Fruit fly (Drosophila melanogaster) whole organism, embryonic: ENCODE measurements around the gene CG1622.

Experiments used
- Atf3 ChIP-seq: fragments of 200-800 bp; sonication (Bioruptor generic); optimal IDR thresholded peaks from 3 replicates; lab custom pipeline; 2016; ENCODE audit warnings: missing biosample characterization, missing genetic modification characterization
- Bdp1 ChIP-seq: fragments of 200-800 bp; sonication (Bioruptor generic); optimal IDR thresholded peaks from 3 replicates; lab custom pipeline; 2016; ENCODE audit warnings: missing biosample characterization, missing genetic modification characterization
- CG10267 ChIP-seq: fragments of 200-800 bp; sonication (Bioruptor generic); optimal IDR thresholded peaks from 2 replicates; lab custom pipeline; 2018; ENCODE audit warnings: missing biosample characterization, mild to moderate bottlenecking, missing genetic modification characterization, moderate library complexity
- CG10431 ChIP-seq: fragments of 200-800 bp; sonication (Bioruptor generic); optimal IDR thresholded peaks from 3 replicates; lab custom pipeline; 2018; ENCODE audit warnings: missing biosample characterization, mild to moderate bottlenecking, missing genetic modification characterization
- CG11504 ChIP-seq: fragments of 200-800 bp; sonication (Bioruptor generic); optimal IDR thresholded peaks from 3 replicates; lab custom pipeline; 2019; ENCODE audit warnings: missing biosample characterization, mild to moderate bottlenecking, missing genetic modification characterization, moderate library complexity
- CG12942 ChIP-seq: fragments of 200-800 bp; sonication (Bioruptor generic); optimal IDR thresholded peaks from 3 replicates; lab custom pipeline; 2016; ENCODE audit warnings: missing biosample characterization, missing genetic modification characterization
- CG14050 ChIP-seq: fragments of 200-800 bp; sonication (Bioruptor generic); IDR thresholded peaks from 3 replicates; pipeline ENCODE4 v1.3.6; 2022; ENCODE audit warnings: missing biosample characterization, missing genetic modification characterization
- CG1529 ChIP-seq: fragments of 200-800 bp; sonication (Bioruptor generic); optimal IDR thresholded peaks from 3 replicates; lab custom pipeline; 2018; ENCODE audit warnings: missing biosample characterization, missing genetic modification characterization
- CG2199 ChIP-seq: fragments of 200-800 bp; sonication (Bioruptor generic); IDR thresholded peaks from 3 replicates; pipeline ENCODE4 v1.3.6; 2022; ENCODE audit warnings: missing biosample characterization, missing genetic modification characterization
- CG3163 ChIP-seq: fragments of 200-800 bp; sonication (Bioruptor generic); optimal IDR thresholded peaks from 3 replicates; lab custom pipeline; 2016; ENCODE audit warnings: missing biosample characterization, missing genetic modification characterization
- CG4404 ChIP-seq: fragments of 200-800 bp; sonication (Bioruptor generic); IDR thresholded peaks from 2 replicates; pipeline ENCODE4 v1.3.6; 2022; ENCODE audit warnings: missing biosample characterization, missing genetic modification characterization
- CG5245 ChIP-seq: fragments of 200-800 bp; sonication (Bioruptor generic); optimal IDR thresholded peaks from 3 replicates; lab custom pipeline; 2016; ENCODE audit warnings: missing biosample characterization, missing genetic modification characterization
- CG6765 ChIP-seq: fragments of 200-800 bp; sonication (Bioruptor generic); optimal IDR thresholded peaks from 3 replicates; lab custom pipeline; 2017; ENCODE audit warnings: missing biosample characterization, mild to moderate bottlenecking, missing genetic modification characterization
- CG6791 ChIP-seq: fragments of 200-800 bp; sonication (Bioruptor generic); IDR thresholded peaks from 3 replicates; pipeline ENCODE4 v1.3.6; 2022; ENCODE audit warnings: missing biosample characterization, missing genetic modification characterization; ENCODE audit not compliant: partially characterized antibody
- CG8359 ChIP-seq: fragments of 200-800 bp; sonication (Bioruptor generic); optimal IDR thresholded peaks from 2 replicates; lab custom pipeline; 2017; ENCODE audit warnings: missing biosample characterization, mild to moderate bottlenecking, missing genetic modification characterization, borderline replicate concordance
- CG9215 ChIP-seq: fragments of 200-800 bp; sonication (Bioruptor generic); IDR thresholded peaks from 2 replicates; pipeline ENCODE4 v1.3.6; 2022; ENCODE audit warnings: missing biosample characterization, missing genetic modification characterization
- CoRest ChIP-seq: fragments of 200-800 bp; sonication (Bioruptor generic); optimal IDR thresholded peaks from 3 replicates; lab custom pipeline; 2018; ENCODE audit warnings: missing biosample characterization, mild to moderate bottlenecking, missing genetic modification characterization, moderate library complexity
- D19A ChIP-seq: fragments of 200-800 bp; optimal IDR thresholded peaks from 3 replicates; lab custom pipeline; 2019; ENCODE audit warnings: missing biosample characterization, mild to moderate bottlenecking, missing genetic modification characterization, moderate library complexity
- Deaf1 ChIP-seq: fragments of 200-800 bp; optimal IDR thresholded peaks from 3 replicates; lab custom pipeline; 2019; ENCODE audit warnings: missing biosample characterization, mild to moderate bottlenecking, missing genetic modification characterization, moderate library complexity
- Dip2 ChIP-seq: fragments of 200-800 bp; sonication (Bioruptor generic); IDR thresholded peaks from 2 replicates; pipeline ENCODE4 v1.3.6; 2022; ENCODE audit warnings: missing biosample characterization, missing genetic modification characterization
- Gug ChIP-seq: fragments of 200-800 bp; sonication (Bioruptor generic); IDR thresholded peaks from 4 replicates; pipeline ENCODE4 v1.3.6; 2022; ENCODE audit warnings: missing biosample characterization, missing genetic modification characterization
- H15 ChIP-seq: fragments of 200-800 bp; sonication (Bioruptor generic); IDR thresholded peaks from 3 replicates; pipeline ENCODE4 v1.3.6; 2022; ENCODE audit warnings: missing biosample characterization, missing genetic modification characterization
- Hey ChIP-seq: fragments of 200-800 bp; sonication (Bioruptor generic); optimal IDR thresholded peaks from 3 replicates; lab custom pipeline; 2018; ENCODE audit warnings: missing biosample characterization, mild to moderate bottlenecking, missing genetic modification characterization
- Hr78 ChIP-seq, 2 experiments: fragments of 200-800 bp in 1 of 2; fragments of >200 bp in 1 of 2; sonication (Bioruptor generic) in 1 of 2; optimal IDR thresholded peaks; 2 replicates each; lab custom pipeline; 2017 to 2019; ENCODE audit warnings: missing biosample characterization in 2 of 2, missing genetic modification characterization in 2 of 2, mild to moderate bottlenecking in 1 of 2, moderate library complexity in 1 of 2
- Mad ChIP-seq: fragments of 200-800 bp; sonication (Bioruptor generic); optimal IDR thresholded peaks from 2 replicates; lab custom pipeline; 2016; ENCODE audit warnings: missing biosample characterization, missing genetic modification characterization
- Max ChIP-seq: fragments of 200-800 bp; sonication (Bioruptor generic); optimal IDR thresholded peaks from 2 replicates; lab custom pipeline; 2016; ENCODE audit warnings: missing biosample characterization, mild to moderate bottlenecking, missing genetic modification characterization
- Sox100B ChIP-seq: fragments of 200-800 bp; sonication (Bioruptor generic); optimal IDR thresholded peaks from 3 replicates; lab custom pipeline; 2018; ENCODE audit warnings: missing biosample characterization, mild to moderate bottlenecking, missing genetic modification characterization
- Sry-β ChIP-seq: fragments of 200-800 bp; sonication (Bioruptor generic); optimal IDR thresholded peaks from 2 replicates; lab custom pipeline; 2018; ENCODE audit warnings: missing biosample characterization, mild to moderate bottlenecking, missing genetic modification characterization, moderate library complexity
- Xrp1 ChIP-seq: fragments of 200-800 bp; sonication (Bioruptor generic); IDR thresholded peaks from 2 replicates; pipeline ENCODE4 v1.3.6; 2022; ENCODE audit warnings: missing biosample characterization, missing genetic modification characterization
- ab ChIP-seq: fragments of 200-800 bp; sonication (Bioruptor generic); optimal IDR thresholded peaks from 2 replicates; lab custom pipeline; 2016; ENCODE audit warnings: missing biosample characterization, missing genetic modification characterization
- br ChIP-seq: fragments of >200 bp; optimal IDR thresholded peaks from 2 replicates; lab custom pipeline; 2017
- btn ChIP-seq: fragments of 200-800 bp; sonication (Bioruptor generic); optimal IDR thresholded peaks from 2 replicates; lab custom pipeline; 2016; ENCODE audit warnings: missing biosample characterization, missing genetic modification characterization
- chm ChIP-seq: fragments of 200-800 bp; sonication (Bioruptor generic); IDR thresholded peaks from 2 replicates; pipeline ENCODE4 v1.3.6; 2022; ENCODE audit warnings: missing biosample characterization, missing genetic modification characterization
- fd64A ChIP-seq: fragments of 200-800 bp; sonication (Bioruptor generic); optimal IDR thresholded peaks from 3 replicates; lab custom pipeline; 2018; ENCODE audit warnings: missing biosample characterization, mild to moderate bottlenecking, missing genetic modification characterization
- gem ChIP-seq: fragments of 200-800 bp; sonication (Bioruptor generic); optimal IDR thresholded peaks from 2 replicates; lab custom pipeline; 2019; ENCODE audit warnings: missing biosample characterization, mild to moderate bottlenecking, missing genetic modification characterization, moderate library complexity
- gsb ChIP-seq: fragments of 200-800 bp; sonication (Bioruptor generic); IDR thresholded peaks from 2 replicates; pipeline ENCODE4 v1.3.6; 2022; ENCODE audit warnings: missing biosample characterization, missing genetic modification characterization
- h ChIP-seq: fragments of >200 bp; optimal IDR thresholded peaks from 2 replicates; lab custom pipeline; 2017
- inv ChIP-seq: fragments of 200-800 bp; sonication (Bioruptor generic); IDR thresholded peaks from 2 replicates; pipeline ENCODE4 v1.3.6; 2022; ENCODE audit warnings: missing biosample characterization, missing genetic modification characterization; ENCODE audit not compliant: partially characterized antibody
- kni ChIP-seq: fragments of 200-800 bp; sonication (Bioruptor generic); optimal IDR thresholded peaks from 3 replicates; lab custom pipeline; 2017; ENCODE audit warnings: mild to moderate bottlenecking, missing biosample characterization, missing genetic modification reagents, missing genetic modification characterization
- mld ChIP-seq: fragments of 200-800 bp; sonication (Bioruptor generic); IDR thresholded peaks from 3 replicates; pipeline ENCODE4 v1.3.6; 2022; ENCODE audit warnings: missing biosample characterization, missing genetic modification characterization; ENCODE audit not compliant: partially characterized antibody
- oc ChIP-seq: fragments of 200-800 bp; sonication (Bioruptor generic); optimal IDR thresholded peaks from 2 replicates; lab custom pipeline; 2018; ENCODE audit warnings: missing biosample characterization, mild to moderate bottlenecking, missing genetic modification characterization, moderate library complexity
- sens-2 ChIP-seq: fragments of 200-800 bp; sonication (Bioruptor generic); IDR thresholded peaks from 2 replicates; pipeline ENCODE4 v1.3.6; 2022; ENCODE audit warnings: missing biosample characterization, missing genetic modification characterization
- seq ChIP-seq: fragments of 200-800 bp; sonication (Bioruptor generic); IDR thresholded peaks from 2 replicates; pipeline ENCODE4 v1.3.6; 2022; ENCODE audit warnings: missing biosample characterization, missing genetic modification characterization
- stwl ChIP-seq: fragments of 200-800 bp; sonication (Bioruptor generic); optimal IDR thresholded peaks from 3 replicates; lab custom pipeline; 2018; ENCODE audit warnings: missing biosample characterization, mild to moderate bottlenecking, missing genetic modification characterization, moderate library complexity
- tap ChIP-seq: fragments of 200-800 bp; optimal IDR thresholded peaks from 3 replicates; lab custom pipeline; 2019; ENCODE audit warnings: missing biosample characterization, mild to moderate bottlenecking, missing genetic modification characterization, moderate library complexity
- tio ChIP-seq: fragments of 200-800 bp; sonication (Bioruptor generic); optimal IDR thresholded peaks from 2 replicates; lab custom pipeline; 2017; ENCODE audit warnings: missing biosample characterization, missing genetic modification characterization, inconsistent platforms
- tll ChIP-seq, 2 experiments: fragments of 200-800 bp in 1 of 2; fragments of >200 bp in 1 of 2; sonication (Bioruptor generic) in 1 of 2; optimal IDR thresholded peaks; 2 replicates each; lab custom pipeline; 2017 to 2019; ENCODE audit warnings: missing biosample characterization in 2 of 2, missing genetic modification characterization in 2 of 2, mild to moderate bottlenecking in 1 of 2, moderate library complexity in 1 of 2
- toy ChIP-seq: fragments of 200-800 bp; sonication (Bioruptor generic); IDR thresholded peaks from 2 replicates; pipeline ENCODE4 v1.3.6; 2022; ENCODE audit warnings: missing biosample characterization, missing genetic modification characterization
- trem ChIP-seq: fragments of 200-800 bp; optimal IDR thresholded peaks from 3 replicates; lab custom pipeline; 2019; ENCODE audit warnings: missing biosample characterization, mild to moderate bottlenecking, missing genetic modification characterization, moderate library complexity
- unpg ChIP-seq: fragments of 200-800 bp; sonication (Bioruptor generic); optimal IDR thresholded peaks from 3 replicates; lab custom pipeline; 2018; ENCODE audit warnings: missing biosample characterization, mild to moderate bottlenecking, missing genetic modification characterization, moderate library complexity
- zfh1 ChIP-seq: fragments of 200-800 bp; sonication (Bioruptor generic); IDR thresholded peaks from 3 replicates; pipeline ENCODE4 v1.3.6; 2022; ENCODE audit warnings: missing biosample characterization, missing genetic modification characterization

The CG1622 gene

dm6 chrX:13337454-13337853, 40.6 kb downstream of the CG1622 start, which contains the start of gene RpS15Aa (continued):
- TF ChIP-seq kni, result peak; percentile 79
- peak; percentile 16 for TF ChIP-seq D19A (tag; lab: Kevin White, UChicago)
- TF ChIP-seq zfh1 (GFP tag; lab: Robert Waterston, UW), result peak; percentile 88
- no peak for TF ChIP-seq Hr78 (GFP tag; optimal IDR thresholded peaks at IDR 0.05; lab: Kevin White, UChicago)
- peak; percentile 64 for TF ChIP-seq CG14050 (GFP tag; lab: Robert Waterston, UW)
- TF ChIP-seq Sox100B (GFP tag; lab: Kevin White, UChicago), result peak; percentile 41
- peak; percentile 57 for TF ChIP-seq CG12942 (GFP tag; lab: Kevin White, UChicago)
- peak; percentile 60 for TF ChIP-seq CG5245
- peak; percentile 12 for TF ChIP-seq oc (tag; lab: Kevin White, UChicago)
- TF ChIP-seq ab (GFP tag; lab: Kevin White, UChicago), result no peak
- peak; percentile 58 for TF ChIP-seq tap (tag; lab: Kevin White, UChicago)
- peak; percentile 86 for TF ChIP-seq CG6765 (GFP tag; lab: Kevin White, UChicago)
- TF ChIP-seq br (lab: Kevin White, UChicago), result no peak
- TF ChIP-seq CG10267 (tag; lab: Kevin White, UChicago), result peak; percentile 46
- peak; percentile 68 for TF ChIP-seq fd64A (GFP tag; lab: Kevin White, UChicago)
- TF ChIP-seq btn (GFP tag; lab: Kevin White, UChicago), result peak; percentile 49
- TF ChIP-seq CG1529, result peak; percentile 55
- TF ChIP-seq CG10431 (GFP tag; lab: Kevin White, UChicago), result peak; percentile 81
- TF ChIP-seq CG4404 (GFP tag; lab: Robert Waterston, UW), result 0 out of 2 replicates have a peak, but pooled peaks have one; percentile 21
- no peak for TF ChIP-seq Dip2 (GFP tag; lab: Robert Waterston, UW)
- peak; percentile 26 for TF ChIP-seq stwl (tag; lab: Kevin White, UChicago)
- TF ChIP-seq trem (tag; lab: Kevin White, UChicago), result peak; percentile 55
- peak; percentile 61 for TF ChIP-seq Atf3 (GFP tag; lab: Kevin White, UChicago)
- 0 out of 2 replicates have a peak, but pooled peaks have one; percentile 44 for TF ChIP-seq toy
- peak; percentile 91 for TF ChIP-seq chm (GFP tag; lab: Robert Waterston, UW)
- peak; percentile 24 for TF ChIP-seq gem (tag; lab: Kevin White, UChicago)
- peak; percentile 69 for TF ChIP-seq Hey (tag; lab: Kevin White, UChicago)
- peak; percentile 55 for TF ChIP-seq CG11504 (tag; lab: Kevin White, UChicago)
- TF ChIP-seq tll (GFP tag; optimal IDR thresholded peaks at IDR 0.05; lab: Kevin White, UChicago), result no peak
- peak; percentile 42 for TF ChIP-seq tio (GFP tag; lab: Kevin White, UChicago)
- TF ChIP-seq CoRest (tag; lab: Kevin White, UChicago), result peak; percentile 48
- TF ChIP-seq H15, result peak; percentile 78
- peak; percentile 64; the same call in 3 of the 4 replicates for TF ChIP-seq Gug (GFP tag; lab: Robert Waterston, UW)
- TF ChIP-seq gsb (GFP tag; lab: Robert Waterston, UW), result peak; percentile 47; the same call in 1 of the 2 replicates
- peak; percentile 70 for TF ChIP-seq unpg (GFP tag; lab: Kevin White, UChicago)
- no peak for TF ChIP-seq h (lab: Kevin White, UChicago)
- TF ChIP-seq Bdp1, result no peak
- peak; percentile 48; the same call in 1 of the 2 replicates for TF ChIP-seq inv (GFP tag; lab: Robert Waterston, UW)
- TF ChIP-seq CG3163 (GFP tag; lab: Kevin White, UChicago), result peak; percentile 61
- peak; percentile 38 for TF ChIP-seq CG8359 (GFP tag; lab: Kevin White, UChicago)
- TF ChIP-seq sens-2 (GFP tag; lab: Robert Waterston, UW), result peak; percentile 80
- peak; percentile 49 for TF ChIP-seq CG9215
- no peak for TF ChIP-seq Xrp1 (GFP tag; lab: Robert Waterston, UW)
- TF ChIP-seq CG2199 (GFP tag; lab: Robert Waterston, UW), result peak; percentile 89
- TF ChIP-seq Mad (GFP tag; lab: Kevin White, UChicago), result peak; percentile 81
- TF ChIP-seq Sry-β, result peak; percentile 11
- TF ChIP-seq CG6791 (GFP tag; lab: Robert Waterston, UW), result peak; percentile 73
- TF ChIP-seq Max (GFP tag; lab: Kevin White, UChicago), result no peak
- TF ChIP-seq mld (GFP tag; lab: Robert Waterston, UW), result 0 out of 3 replicates have a peak, but pooled peaks have one; percentile 52
- peak; percentile 64 for TF ChIP-seq seq
- TF ChIP-seq Deaf1 (tag; lab: Kevin White, UChicago), result no peak
